Fruit fly (Drosophila melanogaster): ENCODE results near the gene Akr1B.
A peak's percentile ranks its signal among the peaks of the same experiment; 100 is the strongest.

The Akr1B gene

DNA sequence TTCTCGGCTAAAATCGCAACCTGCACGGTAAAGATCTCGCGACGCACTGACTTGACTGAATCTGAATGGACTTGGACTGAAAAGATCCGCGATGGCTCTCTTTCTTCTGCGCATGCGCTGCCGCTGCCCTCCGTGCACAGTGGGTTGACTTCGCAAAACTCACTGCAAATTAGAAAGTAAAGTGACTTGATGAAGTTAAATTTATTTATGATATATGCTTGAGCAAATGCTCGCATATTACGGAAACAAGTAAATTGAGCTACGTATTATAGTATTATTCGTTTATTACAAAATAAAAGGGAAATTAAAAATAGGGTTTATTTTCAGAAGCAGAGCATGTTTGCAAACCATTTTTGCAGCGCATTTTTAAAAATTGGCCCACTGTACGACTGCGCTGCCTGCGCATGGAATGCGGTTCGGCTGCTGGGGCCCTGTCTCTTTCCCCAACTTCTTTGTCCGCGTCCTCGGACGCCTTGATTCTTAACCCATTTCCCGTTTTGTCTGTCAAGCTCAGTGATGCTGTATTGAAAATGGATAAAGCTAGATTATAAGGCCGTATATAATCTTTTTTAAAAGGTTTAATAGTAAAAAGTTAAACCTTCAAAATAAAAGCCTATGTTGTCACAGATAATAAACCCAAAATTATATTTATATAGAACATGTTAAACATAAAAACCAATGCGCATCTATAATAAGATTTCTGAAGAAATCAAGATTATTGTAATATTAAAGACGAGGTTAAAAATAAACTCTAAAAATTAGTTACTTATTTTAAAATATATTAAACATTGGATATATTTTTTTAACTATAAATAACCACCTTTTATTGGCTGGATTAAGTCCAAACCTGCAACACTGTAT lies 36.2 kb downstream of the Akr1B start, which contains the start of gene rt (continued):
- TF ChIP-seq pfk (GFP tag; optimal IDR thresholded peaks at IDR 0.05) (no peak), seq (GFP tag; IDR thresholded peaks at IDR 0.05) (no peak), sr (GFP tag; IDR thresholded peaks at IDR 0.05) (no peak), tap (tag; optimal IDR thresholded peaks at IDR 0.05) (peak; percentile 27), Ssrp (tag; optimal IDR thresholded peaks at IDR 0.05) (peak; percentile 68), CG17385 (GFP tag; optimal IDR thresholded peaks at IDR 0.05) (peak; percentile 50), D19B (GFP tag; optimal IDR thresholded peaks at IDR 0.05) (no peak), CG3065 (GFP tag; optimal IDR thresholded peaks at IDR 0.05) (no peak), lbe (GFP tag; optimal IDR thresholded peaks at IDR 0.05) (peak; percentile 26), Eip74EF (GFP tag; optimal IDR thresholded peaks at IDR 0.05) (peak in 1 of 2 experiments; percentile 11), CG34376 (GFP tag; optimal IDR thresholded peaks at IDR 0.05) (no peak), stwl (tag; optimal IDR thresholded peaks at IDR 0.05) (peak; percentile 31), zen (tag; optimal IDR thresholded peaks at IDR 0.05) (peak; percentile 6), NK7.1 (GFP tag; optimal IDR thresholded peaks at IDR 0.05) (no peak), luna (GFP tag; optimal IDR thresholded peaks at IDR 0.05) (no peak), Dp (GFP tag; optimal IDR thresholded peaks at IDR 0.05) (no peak), CG14441 (GFP tag; IDR thresholded peaks at IDR 0.05) (no peak), dpn (GFP tag; optimal IDR thresholded peaks at IDR 0.05) (peak in 1 of 2 experiments; percentile 40), crp (GFP tag; optimal IDR thresholded peaks at IDR 0.05) (no peak), CG9876 (GFP tag; optimal IDR thresholded peaks at IDR 0.05) (no peak), nerfin-1 (tag; optimal IDR thresholded peaks at IDR 0.05) (peak; percentile 70), fd3F (GFP tag; optimal IDR thresholded peaks at IDR 0.05) (no peak), dan (GFP tag; IDR thresholded peaks at IDR 0.05) (no peak), HLH3B (GFP tag; IDR thresholded peaks at IDR 0.05) (peak; percentile 43; the same call in 1 of the 2 replicates), zen2 (GFP tag; IDR thresholded peaks at IDR 0.05; ENCODE audit: partially characterized antibody) (no peak), crc (GFP tag; optimal IDR thresholded peaks at IDR 0.05) (no peak), klu (GFP tag; IDR thresholded peaks at IDR 0.05) (no peak), HLH4C (GFP tag; IDR thresholded peaks at IDR 0.05; ENCODE audit: partially characterized antibody) (peak; percentile 38; the same call in 1 of the 3 replicates), bcd (GFP tag; optimal IDR thresholded peaks at IDR 0.05) (peak; percentile 24), crol (GFP tag; IDR thresholded peaks at IDR 0.05) (no peak), Fer2 (tag; optimal IDR thresholded peaks at IDR 0.05) (no peak), CG12104 (GFP tag; optimal IDR thresholded peaks at IDR 0.05) (no peak), fd64A (GFP tag; optimal IDR thresholded peaks at IDR 0.05) (peak; percentile 24), CG6175 (GFP tag; IDR thresholded peaks at IDR 0.05) (no peak), Doc2 (GFP tag; IDR thresholded peaks at IDR 0.05) (no peak), gem (tag; optimal IDR thresholded peaks at IDR 0.05) (peak; percentile 79), Fer1 (GFP tag; optimal IDR thresholded peaks at IDR 0.05) (peak; percentile 40), NC2β (GFP tag; optimal IDR thresholded peaks at IDR 0.05) (peak; percentile 38), caup (GFP tag; optimal IDR thresholded peaks at IDR 0.05; ENCODE audit: severe bottlenecking) (no peak), CG14667 (GFP tag; IDR thresholded peaks at IDR 0.05) (no peak), Sox102F (GFP tag; optimal IDR thresholded peaks at IDR 0.05) (peak; percentile 41), so (GFP tag; IDR thresholded peaks at IDR 0.05) (no peak), abd-A (tag; optimal IDR thresholded peaks at IDR 0.05) (no peak), CG10654 (GFP tag; optimal IDR thresholded peaks at IDR 0.05) (peak; percentile 4), CG8089 (GFP tag; optimal IDR thresholded peaks at IDR 0.05) (no peak), Sry-β (GFP tag; optimal IDR thresholded peaks at IDR 0.05) (peak; percentile 85), wek (GFP tag; optimal IDR thresholded peaks at IDR 0.05) (no peak), Atf-2 (GFP tag; optimal IDR thresholded peaks at IDR 0.05) (peak; percentile 16)

Measured in whole organism, embryonic.